Fruit fly (Drosophila melanogaster) whole organism, embryonic: ENCODE results near the gene CG11668.
A peak's percentile ranks its signal among the peaks of the same experiment; 100 is the strongest.

Experiments used
- C15 ChIP-seq: fragments of 200-800 bp; sonication (Bioruptor generic); IDR thresholded peaks from 3 replicates; pipeline ENCODE4 v1.3.6; 2022; ENCODE audit warnings: missing biosample characterization, missing genetic modification characterization
- CG10543 ChIP-seq: fragments of 200-800 bp; sonication (Bioruptor generic); optimal IDR thresholded peaks from 3 replicates; lab custom pipeline; 2017; ENCODE audit warnings: missing biosample characterization, mild to moderate bottlenecking, missing genetic modification characterization, moderate library complexity
- CG12219 ChIP-seq: fragments of 200-800 bp; sonication (Bioruptor generic); optimal IDR thresholded peaks from 3 replicates; lab custom pipeline; 2018; ENCODE audit warnings: missing biosample characterization, mild to moderate bottlenecking, missing genetic modification characterization
- CG12236 ChIP-seq: fragments of 200-800 bp; sonication (Bioruptor generic); optimal IDR thresholded peaks from 2 replicates; lab custom pipeline; 2016; ENCODE audit warnings: missing biosample characterization, missing genetic modification characterization
- CG12744 ChIP-seq: fragments of 200-800 bp; sonication (Bioruptor generic); optimal IDR thresholded peaks from 2 replicates; lab custom pipeline; 2016; ENCODE audit warnings: missing biosample characterization, missing genetic modification characterization
- CG12769 ChIP-seq: fragments of 200-800 bp; sonication (Bioruptor generic); optimal IDR thresholded peaks from 2 replicates; lab custom pipeline; 2019; ENCODE audit warnings: missing biosample characterization, mild to moderate bottlenecking, missing genetic modification characterization, moderate library complexity
- CG13424 ChIP-seq: fragments of 200-800 bp; sonication (Bioruptor generic); optimal IDR thresholded peaks from 2 replicates; lab custom pipeline; 2019; ENCODE audit warnings: missing biosample characterization, mild to moderate bottlenecking, missing genetic modification characterization, moderate library complexity
- CG14050 ChIP-seq: fragments of 200-800 bp; sonication (Bioruptor generic); IDR thresholded peaks from 3 replicates; pipeline ENCODE4 v1.3.6; 2022; ENCODE audit warnings: missing biosample characterization, missing genetic modification characterization
- CG14710 ChIP-seq: fragments of 200-800 bp; sonication (Bioruptor generic); optimal IDR thresholded peaks from 3 replicates; lab custom pipeline; 2019; ENCODE audit warnings: missing biosample characterization, mild to moderate bottlenecking, missing genetic modification characterization, moderate library complexity
- CG15269 ChIP-seq: fragments of 200-800 bp; sonication (Bioruptor generic); optimal IDR thresholded peaks from 2 replicates; lab custom pipeline; 2018; ENCODE audit warnings: missing biosample characterization, mild to moderate bottlenecking, missing genetic modification characterization, moderate library complexity
- CG15601 ChIP-seq: fragments of 200-800 bp; sonication (Bioruptor generic); optimal IDR thresholded peaks from 3 replicates; lab custom pipeline; 2019; ENCODE audit warnings: missing biosample characterization, mild to moderate bottlenecking, missing genetic modification characterization, moderate library complexity
- CG1603 ChIP-seq: fragments of 200-800 bp; sonication (Bioruptor generic); optimal IDR thresholded peaks from 2 replicates; lab custom pipeline; 2019; ENCODE audit warnings: missing biosample characterization, mild to moderate bottlenecking, missing genetic modification characterization, moderate library complexity
- CG17359 ChIP-seq: fragments of 200-800 bp; sonication (Bioruptor generic); optimal IDR thresholded peaks from 3 replicates; lab custom pipeline; 2018; ENCODE audit warnings: missing biosample characterization, mild to moderate bottlenecking, missing genetic modification characterization, moderate library complexity
- CG2120 ChIP-seq: fragments of 200-800 bp; sonication (Bioruptor generic); optimal IDR thresholded peaks from 3 replicates; lab custom pipeline; 2016; ENCODE audit warnings: missing biosample characterization, missing genetic modification characterization
- CG2678 ChIP-seq: fragments of 200-800 bp; sonication (Bioruptor generic); optimal IDR thresholded peaks from 3 replicates; lab custom pipeline; 2019; ENCODE audit warnings: missing biosample characterization, mild to moderate bottlenecking, missing genetic modification characterization, moderate library complexity
- CG2875 ChIP-seq: fragments of 200-800 bp; sonication (Bioruptor generic); optimal IDR thresholded peaks from 2 replicates; lab custom pipeline; 2017; ENCODE audit warnings: missing biosample characterization, mild to moderate bottlenecking, missing genetic modification characterization, missing genetic modification reagents
- CG32767 ChIP-seq: fragments of 200-800 bp; sonication (Bioruptor generic); IDR thresholded peaks from 2 replicates; pipeline ENCODE4 v1.3.6; 2022; ENCODE audit warnings: missing biosample characterization, missing genetic modification characterization
- CG4360 ChIP-seq: fragments of 200-800 bp; sonication (Bioruptor generic); IDR thresholded peaks from 2 replicates; pipeline ENCODE4 v1.3.6; 2022; ENCODE audit warnings: missing biosample characterization, missing genetic modification characterization
- CG7786 ChIP-seq: fragments of 200-800 bp; sonication (Bioruptor generic); optimal IDR thresholded peaks from 2 replicates; lab custom pipeline; 2016; ENCODE audit warnings: missing biosample characterization, missing genetic modification characterization
- CG8478 ChIP-seq: fragments of >200 bp; optimal IDR thresholded peaks from 2 replicates; lab custom pipeline; 2018
- CG8924 ChIP-seq: fragments of 200-800 bp; optimal IDR thresholded peaks from 3 replicates; lab custom pipeline; 2019; ENCODE audit warnings: missing biosample characterization, mild to moderate bottlenecking, missing genetic modification characterization, moderate library complexity
- CG9215 ChIP-seq: fragments of 200-800 bp; sonication (Bioruptor generic); IDR thresholded peaks from 2 replicates; pipeline ENCODE4 v1.3.6; 2022; ENCODE audit warnings: missing biosample characterization, missing genetic modification characterization
- CG9609 ChIP-seq: fragments of 200-800 bp; sonication (Bioruptor generic); optimal IDR thresholded peaks from 3 replicates; lab custom pipeline; 2016; ENCODE audit warnings: missing biosample characterization, missing genetic modification characterization
- Chrac-16 ChIP-seq: fragments of 200-800 bp; sonication (Bioruptor generic); optimal IDR thresholded peaks from 3 replicates; lab custom pipeline; 2016; ENCODE audit warnings: missing biosample characterization, missing genetic modification characterization
- CoRest ChIP-seq: fragments of 200-800 bp; sonication (Bioruptor generic); optimal IDR thresholded peaks from 3 replicates; lab custom pipeline; 2018; ENCODE audit warnings: missing biosample characterization, mild to moderate bottlenecking, missing genetic modification characterization, moderate library complexity
- Dll ChIP-seq: fragments of 200-800 bp; sonication (Bioruptor generic); IDR thresholded peaks from 4 replicates; pipeline ENCODE4 v1.3.6; 2022; ENCODE audit warnings: missing biosample characterization, missing genetic modification characterization; ENCODE audit not compliant: partially characterized antibody
- Fer3 ChIP-seq: fragments of 200-800 bp; sonication (Bioruptor generic); optimal IDR thresholded peaks from 2 replicates; lab custom pipeline; 2018; ENCODE audit warnings: missing biosample characterization, mild to moderate bottlenecking, missing genetic modification characterization, moderate library complexity
- HmgZ ChIP-seq: fragments of 200-800 bp; sonication (Bioruptor generic); optimal IDR thresholded peaks from 2 replicates; lab custom pipeline; 2018; ENCODE audit warnings: missing biosample characterization, mild to moderate bottlenecking, missing genetic modification characterization
- MTF-1 ChIP-seq: fragments of 200-800 bp; sonication (Bioruptor generic); optimal IDR thresholded peaks from 2 replicates; lab custom pipeline; 2018; ENCODE audit warnings: missing biosample characterization, mild to moderate bottlenecking, missing genetic modification characterization, borderline replicate concordance
- Mes4 ChIP-seq: fragments of 200-800 bp; sonication (Bioruptor generic); optimal IDR thresholded peaks from 2 replicates; lab custom pipeline; 2016; ENCODE audit warnings: missing biosample characterization, missing genetic modification characterization
- NFAT ChIP-seq: fragments of 200-800 bp; sonication (Bioruptor generic); IDR thresholded peaks from 2 replicates; pipeline ENCODE4 v1.3.6; 2022; ENCODE audit warnings: missing biosample characterization, missing genetic modification characterization
- NK7.1 ChIP-seq: fragments of 200-800 bp; sonication (Bioruptor generic); optimal IDR thresholded peaks from 3 replicates; lab custom pipeline; 2016; ENCODE audit warnings: missing biosample characterization, missing genetic modification characterization
- NfI ChIP-seq: fragments of 200-800 bp; sonication (Bioruptor generic); optimal IDR thresholded peaks from 3 replicates; lab custom pipeline; 2018; ENCODE audit warnings: missing biosample characterization, mild to moderate bottlenecking, missing genetic modification characterization, moderate library complexity
- ap ChIP-seq: fragments of 200-800 bp; sonication (Bioruptor generic); IDR thresholded peaks from 2 replicates; pipeline ENCODE4 v1.3.6; 2022; ENCODE audit warnings: missing biosample characterization, missing genetic modification characterization
- ash1 ChIP-seq: fragments of 200-800 bp; sonication (Bioruptor generic); optimal IDR thresholded peaks from 2 replicates; lab custom pipeline; 2018; ENCODE audit warnings: missing biosample characterization, mild to moderate bottlenecking, missing genetic modification characterization
- bcd ChIP-seq: fragments of 200-800 bp; sonication (Bioruptor generic); optimal IDR thresholded peaks from 2 replicates; lab custom pipeline; 2017; ENCODE audit warnings: missing biosample characterization, mild to moderate bottlenecking, missing genetic modification characterization
- emc ChIP-seq: fragments of 200-800 bp; sonication (Bioruptor generic); optimal IDR thresholded peaks from 2 replicates; lab custom pipeline; 2016; ENCODE audit warnings: missing biosample characterization, missing genetic modification characterization
- fd64A ChIP-seq: fragments of 200-800 bp; sonication (Bioruptor generic); optimal IDR thresholded peaks from 3 replicates; lab custom pipeline; 2018; ENCODE audit warnings: missing biosample characterization, mild to moderate bottlenecking, missing genetic modification characterization
- lab ChIP-seq: fragments of 200-800 bp; sonication (Bioruptor generic); optimal IDR thresholded peaks from 3 replicates; lab custom pipeline; 2017; ENCODE audit warnings: missing biosample characterization, missing genetic modification characterization, mild to moderate bottlenecking, moderate library complexity, missing genetic modification reagents
- lov ChIP-seq, 2 experiments: fragments of 200-800 bp in 1 of 2; fragments of >200 bp in 1 of 2; sonication (Bioruptor generic) in 1 of 2; IDR thresholded peaks in 1 of 2; optimal IDR thresholded peaks in 1 of 2; 2 replicates in 1 of 2; 3 replicates in 1 of 2; pipeline versions ENCODE4 v1.3.6 to Lab custom; 2017 to 2022; ENCODE audit warnings: missing biosample characterization in 1 of 2, missing genetic modification characterization in 1 of 2
- oc ChIP-seq: fragments of 200-800 bp; sonication (Bioruptor generic); optimal IDR thresholded peaks from 2 replicates; lab custom pipeline; 2018; ENCODE audit warnings: missing biosample characterization, mild to moderate bottlenecking, missing genetic modification characterization, moderate library complexity
- pho ChIP-seq: fragments of 200-800 bp; sonication (Bioruptor generic); optimal IDR thresholded peaks from 2 replicates; lab custom pipeline; 2016; ENCODE audit warnings: missing biosample characterization, missing genetic modification characterization
- row ChIP-seq: fragments of 200-800 bp; sonication (Bioruptor generic); IDR thresholded peaks from 3 replicates; pipeline ENCODE4 v1.3.6; 2022; ENCODE audit warnings: missing biosample characterization, missing genetic modification characterization
- schlank ChIP-seq: fragments of 200-800 bp; sonication (Bioruptor generic); optimal IDR thresholded peaks from 2 replicates; lab custom pipeline; 2018; ENCODE audit warnings: missing biosample characterization, mild to moderate bottlenecking, missing genetic modification characterization
- sima ChIP-seq: fragments of 200-800 bp; sonication (Bioruptor generic); optimal IDR thresholded peaks from 2 replicates; lab custom pipeline; 2016; ENCODE audit warnings: missing biosample characterization, missing genetic modification characterization
- tin ChIP-seq: fragments of 200-800 bp; sonication (Bioruptor generic); optimal IDR thresholded peaks from 3 replicates; lab custom pipeline; 2016; ENCODE audit warnings: missing biosample characterization, missing genetic modification characterization
- twi ChIP-seq: fragments of 200-800 bp; optimal IDR thresholded peaks from 2 replicates; lab custom pipeline; 2019; ENCODE audit warnings: missing biosample characterization, mild to moderate bottlenecking, missing genetic modification characterization, moderate library complexity
- zen ChIP-seq: fragments of 200-800 bp; sonication (Bioruptor generic); optimal IDR thresholded peaks from 3 replicates; lab custom pipeline; 2018; ENCODE audit warnings: missing biosample characterization, mild to moderate bottlenecking, missing genetic modification characterization, moderate library complexity

The CG11668 gene

dm6 chr3R:13012990-13013389, 25.2 kb upstream of the CG11668 start (continued):
- TF ChIP-seq CG32767 (GFP tag; lab: Robert Waterston, UW) (peak; percentile 58; the same call in 1 of the 2 replicates), pho (GFP tag; lab: Kevin White, UChicago) (no peak), Chrac-16 (no peak), MTF-1 (no peak), CG10543 (GFP tag; lab: Kevin White, UChicago) (no peak), NfI (GFP tag; lab: Kevin White, UChicago) (no peak)

- no peak for TF ChIP-seq Dll (GFP tag; lab: Robert Waterston, UW)
- TF ChIP-seq CG14050 (GFP tag; lab: Robert Waterston, UW): peak; percentile 16; the same call in 1 of the 3 replicates
- TF ChIP-seq emc (GFP tag; lab: Kevin White, UChicago): no peak
- no peak for TF ChIP-seq CG7786
- no peak for TF ChIP-seq oc (tag; lab: Kevin White, UChicago)
- peak; percentile 38 for TF ChIP-seq CG2120 (GFP tag; lab: Kevin White, UChicago)
- TF ChIP-seq CG14710 (tag; lab: Kevin White, UChicago): no peak
- TF ChIP-seq lov (optimal IDR thresholded peaks at IDR 0.05; lab: Kevin White, UChicago): no peak
- no peak for TF ChIP-seq lov (GFP tag; IDR thresholded peaks at IDR 0.05; lab: Robert Waterston, UW)
- TF ChIP-seq lab (GFP tag; lab: Kevin White, UChicago): peak; percentile 5
- TF ChIP-seq row (GFP tag; lab: Robert Waterston, UW): peak; percentile 44; the same call in 1 of the 3 replicates
- no peak for TF ChIP-seq CG8478 (lab: Kevin White, UChicago)
- TF ChIP-seq C15: no peak
- peak; percentile 3 for TF ChIP-seq CG8924 (tag; lab: Kevin White, UChicago)
- no peak for TF ChIP-seq NFAT (GFP tag; lab: Robert Waterston, UW)
- TF ChIP-seq NK7.1 (GFP tag; lab: Kevin White, UChicago): no peak
- no peak for TF ChIP-seq CG12236
- TF ChIP-seq CG12769: peak; percentile 16
- TF ChIP-seq CG15269 (tag; lab: Kevin White, UChicago): peak; percentile 46
- no peak for TF ChIP-seq schlank (tag; lab: Kevin White, UChicago)
- no peak for TF ChIP-seq CG4360 (GFP tag; lab: Robert Waterston, UW)
- no peak for TF ChIP-seq CG15601 (tag; lab: Kevin White, UChicago)
- no peak for TF ChIP-seq CG9609 (GFP tag; lab: Kevin White, UChicago)
- peak; percentile 37 for TF ChIP-seq twi (tag; lab: Kevin White, UChicago)
- peak; percentile 26; the same call in 1 of the 2 replicates for TF ChIP-seq CG9215 (GFP tag; lab: Robert Waterston, UW)
- no peak for TF ChIP-seq ap
- TF ChIP-seq tin (GFP tag; lab: Kevin White, UChicago): no peak
- TF ChIP-seq zen (tag; lab: Kevin White, UChicago): no peak
- TF ChIP-seq CG2678 (tag; lab: Kevin White, UChicago): peak; percentile 20
- TF ChIP-seq sima (GFP tag; lab: Kevin White, UChicago): no peak
- TF ChIP-seq CG17359: peak; percentile 21
- peak; percentile 8 for TF ChIP-seq CG13424 (tag; lab: Kevin White, UChicago)
- peak; percentile 33 for TF ChIP-seq CG1603 (tag; lab: Kevin White, UChicago)
- TF ChIP-seq Mes4 (GFP tag; lab: Kevin White, UChicago): no peak
- no peak for TF ChIP-seq CG2875 (GFP tag; lab: Kevin White, UChicago)
- no peak for TF ChIP-seq fd64A
- TF ChIP-seq CG12219 (GFP tag; lab: Kevin White, UChicago): no peak
- TF ChIP-seq CoRest: peak; percentile 19
- no peak for TF ChIP-seq ash1 (GFP tag; lab: Kevin White, UChicago)
- TF ChIP-seq Fer3 (tag; lab: Kevin White, UChicago): peak; percentile 21
- no peak for TF ChIP-seq MTF-1
- no peak for TF ChIP-seq CG12744 (GFP tag; lab: Kevin White, UChicago)
- no peak for TF ChIP-seq bcd
- TF ChIP-seq HmgZ (tag; lab: Kevin White, UChicago): no peak
These were observed 23.9 kb upstream of the CG11668 start for dm6 chr3R:13014168-13014881.
